Fruit fly (Drosophila melanogaster): ENCODE measurements around the gene CG31882.

The CG31882 gene

dm6 chr2L:9625185-9625584 lies at the start of gene CG31882:
Gene CG31882 (minus strand): TSS chr2L:9625285.
- no peak for TF ChIP-seq Myc (optimal IDR thresholded peaks at IDR 0.05)
- TF ChIP-seq ttk (optimal IDR thresholded peaks at IDR 0.05) = no peak
- no peak for TF ChIP-seq insv (optimal IDR thresholded peaks at IDR 0.05)
- no peak for TF ChIP-seq h (optimal IDR thresholded peaks at IDR 0.05)
- no peak for TF ChIP-seq psq (optimal IDR thresholded peaks at IDR 0.05)
- no peak for TF ChIP-seq Sin3A (optimal IDR thresholded peaks at IDR 0.05)

dm6 chr2L:9673235-9673634 lies 48.1 kb upstream of the CG31882 start:
- TF ChIP-seq Myc (optimal IDR thresholded peaks at IDR 0.05) (no peak), h (optimal IDR thresholded peaks at IDR 0.05) (no peak), ttk (optimal IDR thresholded peaks at IDR 0.05) (no peak), insv (optimal IDR thresholded peaks at IDR 0.05) (no peak), Sin3A (optimal IDR thresholded peaks at IDR 0.05) (no peak), psq (optimal IDR thresholded peaks at IDR 0.05) (no peak)

dm6 chr2L:9672246-9672645 lies 47.2 kb upstream of the CG31882 start:
- no peak for TF ChIP-seq insv (optimal IDR thresholded peaks at IDR 0.05)
- TF ChIP-seq psq (optimal IDR thresholded peaks at IDR 0.05) = no peak
- TF ChIP-seq Sin3A (optimal IDR thresholded peaks at IDR 0.05) = no peak
- TF ChIP-seq ttk (optimal IDR thresholded peaks at IDR 0.05) = no peak
- TF ChIP-seq h (optimal IDR thresholded peaks at IDR 0.05) = no peak
- no peak for TF ChIP-seq Myc (optimal IDR thresholded peaks at IDR 0.05)

- no peak for TF ChIP-seq psq (optimal IDR thresholded peaks at IDR 0.05)
- TF ChIP-seq insv (optimal IDR thresholded peaks at IDR 0.05) = no peak
- no peak for TF ChIP-seq h (optimal IDR thresholded peaks at IDR 0.05)
- no peak for TF ChIP-seq ttk (optimal IDR thresholded peaks at IDR 0.05)
- TF ChIP-seq Sin3A (optimal IDR thresholded peaks at IDR 0.05) = no peak
- TF ChIP-seq Myc (optimal IDR thresholded peaks at IDR 0.05) = no peak
Measured at dm6 chr2L:9670909-9671422, 45.9 kb upstream of the CG31882 start.

- TF ChIP-seq ttk (optimal IDR thresholded peaks at IDR 0.05) (no peak), psq (optimal IDR thresholded peaks at IDR 0.05) (no peak), Sin3A (optimal IDR thresholded peaks at IDR 0.05) (no peak), insv (optimal IDR thresholded peaks at IDR 0.05) (no peak), Myc (optimal IDR thresholded peaks at IDR 0.05) (no peak), h (optimal IDR thresholded peaks at IDR 0.05) (no peak)
Measured at dm6 chr2L:9669354-9669753, 44.3 kb upstream of the CG31882 start.

dm6 chr2L:9662977-9663376 lies 37.9 kb upstream of the CG31882 start:
- no peak for TF ChIP-seq h (optimal IDR thresholded peaks at IDR 0.05)
- TF ChIP-seq ttk (optimal IDR thresholded peaks at IDR 0.05) = no peak
- TF ChIP-seq Myc (optimal IDR thresholded peaks at IDR 0.05) = no peak
- TF ChIP-seq insv (optimal IDR thresholded peaks at IDR 0.05) = no peak
- no peak for TF ChIP-seq psq (optimal IDR thresholded peaks at IDR 0.05)
- no peak for TF ChIP-seq Sin3A (optimal IDR thresholded peaks at IDR 0.05)

dm6 chr2L:9660516-9660920 lies 35.4 kb upstream of the CG31882 start:
- TF ChIP-seq h (optimal IDR thresholded peaks at IDR 0.05) = no peak
- no peak for TF ChIP-seq Sin3A (optimal IDR thresholded peaks at IDR 0.05)
- no peak for TF ChIP-seq insv (optimal IDR thresholded peaks at IDR 0.05)
- no peak for TF ChIP-seq ttk (optimal IDR thresholded peaks at IDR 0.05)

dm6 chr2L:9657269-9658191 lies 32.4 kb upstream of the CG31882 start:
- TF ChIP-seq insv (optimal IDR thresholded peaks at IDR 0.05) (no peak), Sin3A (optimal IDR thresholded peaks at IDR 0.05) (no peak), Myc (optimal IDR thresholded peaks at IDR 0.05) (no peak), ttk (optimal IDR thresholded peaks at IDR 0.05) (no peak), h (optimal IDR thresholded peaks at IDR 0.05) (no peak)

dm6 chr2L:9656300-9656699 lies 31.2 kb upstream of the CG31882 start, which contains the start of gene CG33299:
Gene CG33299 (plus strand): TSS chr2L:9656600.
- no peak for TF ChIP-seq insv (optimal IDR thresholded peaks at IDR 0.05)
- no peak for TF ChIP-seq Sin3A (optimal IDR thresholded peaks at IDR 0.05)
- TF ChIP-seq h (optimal IDR thresholded peaks at IDR 0.05) = no peak
- TF ChIP-seq psq (optimal IDR thresholded peaks at IDR 0.05) = no peak
- TF ChIP-seq ttk (optimal IDR thresholded peaks at IDR 0.05) = no peak
- TF ChIP-seq Myc (optimal IDR thresholded peaks at IDR 0.05) = no peak

dm6 chr2L:9633811-9634436 lies 8.8 kb upstream of the CG31882 start, which contains the start of gene Apoltp:
Gene Apoltp (plus strand): TSS chr2L:9634179.
- TF ChIP-seq psq (optimal IDR thresholded peaks at IDR 0.05) (no peak), h (optimal IDR thresholded peaks at IDR 0.05) (no peak), insv (optimal IDR thresholded peaks at IDR 0.05) (no peak), ttk (optimal IDR thresholded peaks at IDR 0.05) (no peak), Myc (optimal IDR thresholded peaks at IDR 0.05) (no peak), Sin3A (optimal IDR thresholded peaks at IDR 0.05) (no peak)

- no peak for TF ChIP-seq h (optimal IDR thresholded peaks at IDR 0.05)
- no peak for TF ChIP-seq ttk (optimal IDR thresholded peaks at IDR 0.05)
- TF ChIP-seq psq (optimal IDR thresholded peaks at IDR 0.05) = no peak
- TF ChIP-seq Sin3A (optimal IDR thresholded peaks at IDR 0.05) = no peak
- no peak for TF ChIP-seq Myc (optimal IDR thresholded peaks at IDR 0.05)
- no peak for TF ChIP-seq insv (optimal IDR thresholded peaks at IDR 0.05)
Measured at dm6 chr2L:9633098-9633497, 8.0 kb upstream of the CG31882 start.

- no peak for TF ChIP-seq psq (optimal IDR thresholded peaks at IDR 0.05)
- TF ChIP-seq ttk (optimal IDR thresholded peaks at IDR 0.05) = no peak
- TF ChIP-seq insv (optimal IDR thresholded peaks at IDR 0.05) = no peak
- TF ChIP-seq Myc (optimal IDR thresholded peaks at IDR 0.05) = no peak
- TF ChIP-seq Sin3A (optimal IDR thresholded peaks at IDR 0.05) = no peak
- no peak for TF ChIP-seq h (optimal IDR thresholded peaks at IDR 0.05)
Measured at dm6 chr2L:9619925-9620324, 5.2 kb downstream of the CG31882 start.
